Fruit fly (Drosophila melanogaster): ENCODE results near the gene sta.

Gene sta

DNA sequence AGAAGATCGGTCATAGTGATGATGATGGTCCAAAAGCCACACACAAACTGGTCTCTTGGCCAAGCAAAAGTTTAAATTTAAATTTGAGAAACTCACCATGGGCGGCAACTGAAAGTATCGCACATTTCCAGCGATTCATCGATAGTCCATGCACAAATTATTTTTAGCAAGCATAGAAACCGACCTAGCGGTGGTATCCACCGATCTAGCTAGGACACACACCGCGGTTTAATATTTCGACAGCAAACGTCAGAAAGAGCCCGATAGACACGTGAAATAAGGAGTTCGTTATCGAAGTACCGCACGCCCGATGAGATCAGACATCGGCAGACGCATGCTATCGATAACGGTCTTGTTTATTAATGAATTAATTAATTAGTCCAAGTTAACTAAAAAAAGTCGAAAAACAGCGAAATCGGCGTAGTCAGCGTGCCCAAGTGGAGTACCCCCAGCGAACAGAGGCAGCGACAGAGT lies 29.6 kb upstream of the sta start, which contains the start of gene CG14795 (continued):
- TF ChIP-seq grn (GFP tag; optimal IDR thresholded peaks at IDR 0.05) (no peak), nerfin-1 (tag; optimal IDR thresholded peaks at IDR 0.05) (peak; percentile 13), HLH3B (GFP tag; IDR thresholded peaks at IDR 0.05) (no peak), trem (tag; optimal IDR thresholded peaks at IDR 0.05) (peak; percentile 80), schlank (tag; optimal IDR thresholded peaks at IDR 0.05) (no peak), CG2875 (GFP tag; optimal IDR thresholded peaks at IDR 0.05) (no peak), CG10654 (GFP tag; optimal IDR thresholded peaks at IDR 0.05) (no peak), twi (tag; optimal IDR thresholded peaks at IDR 0.05) (no peak), CG3407 (GFP tag; optimal IDR thresholded peaks at IDR 0.05) (no peak), pita (GFP tag; optimal IDR thresholded peaks at IDR 0.05) (peak; percentile 97), knrl (GFP tag; IDR thresholded peaks at IDR 0.05; ENCODE audit: partially characterized antibody) (peak; percentile 91), ewg (GFP tag; optimal IDR thresholded peaks at IDR 0.05) (peak; percentile 45), chn (GFP tag; optimal IDR thresholded peaks at IDR 0.05) (peak; percentile 55), gt (GFP tag; IDR thresholded peaks at IDR 0.05) (no peak), NK7.1 (GFP tag; optimal IDR thresholded peaks at IDR 0.05) (no peak), gce (GFP tag; IDR thresholded peaks at IDR 0.05) (peak; percentile 35; the same call in 1 of the 3 replicates), CG2678 (tag; optimal IDR thresholded peaks at IDR 0.05) (peak; percentile 13), fd102C (GFP tag; optimal IDR thresholded peaks at IDR 0.05) (no peak), CG13775 (GFP tag; optimal IDR thresholded peaks at IDR 0.05) (peak; percentile 4), HmgD (GFP tag; optimal IDR thresholded peaks at IDR 0.05) (peak; percentile 84), tll (GFP tag; optimal IDR thresholded peaks at IDR 0.05) (no peak), eyg (GFP tag; optimal IDR thresholded peaks at IDR 0.05) (no peak), CG2120 (GFP tag; optimal IDR thresholded peaks at IDR 0.05) (peak; percentile 49), Sry-β (GFP tag; optimal IDR thresholded peaks at IDR 0.05) (no peak), Sox102F (GFP tag; optimal IDR thresholded peaks at IDR 0.05) (no peak), CG11696 (GFP tag; IDR thresholded peaks at IDR 0.05) (no peak), da (GFP tag; optimal IDR thresholded peaks at IDR 0.05) (no peak), dati (GFP tag; IDR thresholded peaks at IDR 0.05) (no peak), Hmr (GFP tag; optimal IDR thresholded peaks at IDR 0.05) (peak; percentile 80), phol (tag; optimal IDR thresholded peaks at IDR 0.05) (peak; percentile 73), CG12744 (GFP tag; optimal IDR thresholded peaks at IDR 0.05) (no peak), unpg (GFP tag; optimal IDR thresholded peaks at IDR 0.05) (no peak), Dip3 (GFP tag; optimal IDR thresholded peaks at IDR 0.05) (no peak), CG14965 (GFP tag; optimal IDR thresholded peaks at IDR 0.05; ENCODE audit: borderline replicate concordance) (no peak), Dek (tag; optimal IDR thresholded peaks at IDR 0.05) (peak; percentile 50), CG6654 (GFP tag; optimal IDR thresholded peaks at IDR 0.05) (no peak), inv (GFP tag; IDR thresholded peaks at IDR 0.05; ENCODE audit: partially characterized antibody) (peak; percentile 91), nmo (GFP tag; optimal IDR thresholded peaks at IDR 0.05) (peak; percentile 69), CG3847 (GFP tag; IDR thresholded peaks at IDR 0.05) (peak; percentile 71), CG18764 (GFP tag; optimal IDR thresholded peaks at IDR 0.05) (peak; percentile 99), CG7745 (tag; optimal IDR thresholded peaks at IDR 0.05) (peak; percentile 43), otp (GFP tag; IDR thresholded peaks at IDR 0.05) (0 out of 3 replicates have a peak, but pooled peaks have one; percentile 28), Optix (GFP tag; IDR thresholded peaks at IDR 0.05) (no peak), CG14860 (GFP tag; IDR thresholded peaks at IDR 0.05; ENCODE audit: partially characterized antibody) (peak; percentile 85), fd3F (GFP tag; optimal IDR thresholded peaks at IDR 0.05) (no peak), odd (GFP tag; optimal IDR thresholded peaks at IDR 0.05) (no peak), Hey (tag; optimal IDR thresholded peaks at IDR 0.05) (peak; percentile 0), CG4707 (GFP tag; optimal IDR thresholded peaks at IDR 0.05) (no peak), CG7357 (GFP tag; IDR thresholded peaks at IDR 0.05) (no peak), CG11695 (GFP tag; IDR thresholded peaks at IDR 0.05) (no peak)
